Fruit fly (Drosophila melanogaster) whole organism, adult: ENCODE data around the gene CG6398.

Experiments used
- CG11617 ChIP-seq: fragments of 200-800 bp; sonication (Bioruptor generic); optimal IDR thresholded peaks from 2 replicates; lab custom pipeline; 2017; ENCODE audit warnings: mild to moderate bottlenecking, missing biosample characterization, missing genetic modification reagents, missing genetic modification characterization
- CG12768 ChIP-seq: fragments of 200-800 bp; sonication (Bioruptor generic); optimal IDR thresholded peaks from 2 replicates; lab custom pipeline; 2017; ENCODE audit warnings: missing biosample characterization, missing genetic modification characterization, mild to moderate bottlenecking, moderate library complexity, missing genetic modification reagents
- CG14711 ChIP-seq: fragments of 200-800 bp; sonication (Bioruptor generic); optimal IDR thresholded peaks from 2 replicates; lab custom pipeline; 2018; ENCODE audit warnings: missing biosample characterization, mild to moderate bottlenecking, missing genetic modification characterization, moderate library complexity
- CG1620 ChIP-seq: fragments of 200-800 bp; sonication (Bioruptor generic); optimal IDR thresholded peaks from 2 replicates; lab custom pipeline; 2016; ENCODE audit warnings: missing biosample characterization, missing genetic modification characterization
- CG33017 ChIP-seq: fragments of 200-800 bp; sonication (Bioruptor generic); optimal IDR thresholded peaks from 2 replicates; lab custom pipeline; 2018; ENCODE audit warnings: missing biosample characterization, mild to moderate bottlenecking, missing genetic modification characterization, moderate library complexity
- CG5204 ChIP-seq: fragments of 200-800 bp; sonication (Bioruptor generic); optimal IDR thresholded peaks from 2 replicates; lab custom pipeline; 2016; ENCODE audit warnings: missing biosample characterization, missing genetic modification characterization
- CG7045 ChIP-seq: fragments of 200-800 bp; sonication (Bioruptor generic); optimal IDR thresholded peaks from 2 replicates; lab custom pipeline; 2017; ENCODE audit warnings: missing biosample characterization, mild to moderate bottlenecking, missing genetic modification characterization
- CG7101 ChIP-seq: fragments of 200-800 bp; sonication (Bioruptor generic); optimal IDR thresholded peaks from 2 replicates; lab custom pipeline; 2018; ENCODE audit warnings: missing biosample characterization, mild to moderate bottlenecking, missing genetic modification characterization, moderate library complexity
- Clk ChIP-seq: fragments of 200-800 bp; sonication (Bioruptor generic); optimal IDR thresholded peaks from 2 replicates; lab custom pipeline; 2017; ENCODE audit warnings: missing biosample characterization, missing genetic modification characterization
- Crg-1 ChIP-seq: fragments of 200-800 bp; sonication (Bioruptor generic); optimal IDR thresholded peaks from 2 replicates; lab custom pipeline; 2016; ENCODE audit warnings: missing biosample characterization, missing genetic modification characterization
- Hr96 ChIP-seq: fragments of 200-800 bp; sonication (Bioruptor generic); optimal IDR thresholded peaks from 2 replicates; lab custom pipeline; 2016; ENCODE audit warnings: missing biosample characterization, missing genetic modification characterization
- Mnt ChIP-seq: fragments of 200-800 bp; sonication (Bioruptor generic); optimal IDR thresholded peaks from 2 replicates; lab custom pipeline; 2016; ENCODE audit warnings: missing biosample characterization, mild to moderate bottlenecking, missing genetic modification characterization
- bab1 ChIP-seq: fragments of 200-800 bp; sonication (Bioruptor generic); optimal IDR thresholded peaks from 3 replicates; lab custom pipeline; 2019; ENCODE audit warnings: missing biosample characterization, mild to moderate bottlenecking, missing genetic modification characterization, moderate library complexity
- cic ChIP-seq: fragments of 200-800 bp; sonication (Bioruptor generic); optimal IDR thresholded peaks from 2 replicates; lab custom pipeline; 2017; ENCODE audit warnings: missing biosample characterization, mild to moderate bottlenecking, missing genetic modification characterization, moderate library complexity
- cnc ChIP-seq, 2 experiments: fragments of >200 bp; optimal IDR thresholded peaks; 2 replicates each; lab custom pipeline; 2017
- kay ChIP-seq: fragments of 200-800 bp; sonication (Bioruptor generic); peaks from one replicate; lab custom pipeline; 2016; ENCODE audit warnings: missing biosample characterization, missing genetic modification characterization, borderline replicate concordance
- ovo ChIP-seq: fragments of 200-800 bp; sonication (Bioruptor generic); optimal IDR thresholded peaks from 2 replicates; lab custom pipeline; 2016; ENCODE audit warnings: missing biosample characterization, missing genetic modification characterization
- pad ChIP-seq: fragments of 200-800 bp; sonication (Bioruptor generic); optimal IDR thresholded peaks from 3 replicates; lab custom pipeline; 2017; ENCODE audit warnings: missing biosample characterization, missing genetic modification characterization, mild to moderate bottlenecking, moderate library complexity, missing genetic modification reagents
- tj ChIP-seq: fragments of 200-800 bp; sonication (Bioruptor generic); optimal IDR thresholded peaks from 3 replicates; lab custom pipeline; 2017; ENCODE audit warnings: missing biosample characterization, mild to moderate bottlenecking, missing genetic modification characterization, moderate library complexity
- toe ChIP-seq: fragments of 200-800 bp; sonication (Bioruptor generic); optimal IDR thresholded peaks from 2 replicates; lab custom pipeline; 2016; ENCODE audit warnings: missing biosample characterization, missing genetic modification characterization

Gene CG6398

DNA sequence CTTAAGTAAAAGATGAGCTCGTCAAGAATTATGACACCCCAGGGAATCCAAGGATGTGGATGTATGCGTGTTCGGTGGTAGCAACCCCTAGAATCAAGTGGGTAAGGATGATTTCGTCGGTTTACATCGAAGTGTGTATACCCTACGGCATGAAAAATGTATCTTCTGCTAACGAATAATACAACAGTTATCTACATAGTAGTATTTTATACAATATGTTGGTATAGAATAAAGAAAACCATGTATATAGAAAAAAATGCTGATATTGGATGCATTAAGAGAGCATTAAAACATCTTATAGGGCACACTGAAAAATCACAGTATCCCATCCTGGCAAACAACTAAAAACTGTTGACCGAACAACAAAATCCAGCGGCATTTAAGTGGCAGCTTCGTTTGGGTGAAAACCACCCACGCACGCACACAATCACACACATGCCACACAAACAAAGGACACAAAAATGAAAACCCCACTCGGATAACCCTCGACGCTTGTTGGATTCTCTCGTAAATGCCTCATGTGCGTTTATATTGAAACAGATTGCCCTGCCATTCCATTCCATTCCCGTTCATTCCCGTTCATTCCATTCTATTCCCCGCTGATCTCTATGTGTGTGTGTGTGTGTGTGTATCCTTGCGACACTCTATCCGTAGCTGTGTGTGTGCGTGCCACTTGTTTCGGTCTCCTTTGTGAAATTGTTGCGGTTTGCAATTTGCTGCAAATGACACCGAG is 31.4 kb upstream of the CG6398 start:
- TF ChIP-seq toe (GFP tag; lab: Kevin White, UChicago), result no peak
- TF ChIP-seq Mnt (GFP tag; lab: Kevin White, UChicago), result no peak
- no peak for TF ChIP-seq bab1 (GFP tag; lab: Kevin White, UChicago)
- TF ChIP-seq CG5204 (GFP tag; lab: Kevin White, UChicago), result no peak
- no peak for TF ChIP-seq Crg-1 (GFP tag; lab: Kevin White, UChicago)

dm6 chrX:17799803-17800151 is 30.9 kb upstream of the CG6398 start:
- TF ChIP-seq CG12768 (GFP tag; lab: Kevin White, UChicago) (no peak), CG11617 (GFP tag; lab: Kevin White, UChicago) (no peak), kay (GFP tag; lab: Kevin White, UChicago) (no peak), CG7101 (tag; lab: Kevin White, UChicago) (no peak), pad (no peak), cnc (optimal IDR thresholded peaks at IDR 0.05; lab: Kevin White, UChicago) (no peak), Hr96 (no peak), cic (GFP tag; lab: Kevin White, UChicago) (no peak), tj (GFP tag; lab: Kevin White, UChicago) (no peak), CG7045 (GFP tag; lab: Kevin White, UChicago) (no peak), ovo (no peak), CG5204 (GFP tag; lab: Kevin White, UChicago) (no peak), toe (GFP tag; lab: Kevin White, UChicago) (no peak), CG33017 (no peak), Clk (GFP tag; lab: Kevin White, UChicago) (no peak), Crg-1 (GFP tag; lab: Kevin White, UChicago) (no peak), Mnt (GFP tag; lab: Kevin White, UChicago) (no peak), CG1620 (GFP tag; lab: Kevin White, UChicago) (no peak), bab1 (GFP tag; lab: Kevin White, UChicago) (no peak)

- TF ChIP-seq Hr96, result no peak
- no peak for TF ChIP-seq CG7101 (tag; lab: Kevin White, UChicago)
- TF ChIP-seq CG7045 (GFP tag; lab: Kevin White, UChicago), result no peak
- TF ChIP-seq tj (GFP tag; lab: Kevin White, UChicago), result no peak
- TF ChIP-seq CG14711 (tag; lab: Kevin White, UChicago), result no peak
- no peak for TF ChIP-seq Mnt (GFP tag; lab: Kevin White, UChicago)
- TF ChIP-seq Crg-1 (GFP tag; lab: Kevin White, UChicago), result no peak
- TF ChIP-seq bab1 (GFP tag; lab: Kevin White, UChicago), result no peak
- TF ChIP-seq ovo, result no peak
- no peak for TF ChIP-seq CG11617 (GFP tag; lab: Kevin White, UChicago)
- no peak for TF ChIP-seq kay (GFP tag; lab: Kevin White, UChicago)
- TF ChIP-seq cnc (optimal IDR thresholded peaks at IDR 0.05; lab: Kevin White, UChicago), result no peak
- no peak for TF ChIP-seq pad
- TF ChIP-seq toe (GFP tag; lab: Kevin White, UChicago), result no peak
- TF ChIP-seq Clk (GFP tag; lab: Kevin White, UChicago), result no peak
- no peak for TF ChIP-seq CG33017
- TF ChIP-seq CG1620 (GFP tag; lab: Kevin White, UChicago), result no peak
- no peak for TF ChIP-seq CG5204 (GFP tag; lab: Kevin White, UChicago)
- TF ChIP-seq cic (GFP tag; lab: Kevin White, UChicago), result no peak
Measured at dm6 chrX:17802353-17803121, 28.1 kb upstream of the CG6398 start.

- no peak for TF ChIP-seq Crg-1 (GFP tag; lab: Kevin White, UChicago)
- TF ChIP-seq kay (GFP tag; lab: Kevin White, UChicago), result no peak
- TF ChIP-seq CG12768 (GFP tag; lab: Kevin White, UChicago), result no peak
- TF ChIP-seq bab1 (GFP tag; lab: Kevin White, UChicago), result no peak
- TF ChIP-seq cic (GFP tag; lab: Kevin White, UChicago), result no peak
- TF ChIP-seq CG33017, result no peak
- no peak for TF ChIP-seq pad
- TF ChIP-seq ovo, result no peak
- TF ChIP-seq CG11617 (GFP tag; lab: Kevin White, UChicago), result no peak
- no peak for TF ChIP-seq CG7045 (GFP tag; lab: Kevin White, UChicago)
- no peak for TF ChIP-seq Clk (GFP tag; lab: Kevin White, UChicago)
- no peak for TF ChIP-seq Mnt (GFP tag; lab: Kevin White, UChicago)
- TF ChIP-seq Hr96, result no peak
- TF ChIP-seq CG5204 (GFP tag; lab: Kevin White, UChicago), result no peak
- TF ChIP-seq toe (GFP tag; lab: Kevin White, UChicago), result no peak
- no peak for TF ChIP-seq CG1620 (GFP tag; lab: Kevin White, UChicago)
Measured at dm6 chrX:17804048-17804447, 26.6 kb upstream of the CG6398 start.

DNA sequence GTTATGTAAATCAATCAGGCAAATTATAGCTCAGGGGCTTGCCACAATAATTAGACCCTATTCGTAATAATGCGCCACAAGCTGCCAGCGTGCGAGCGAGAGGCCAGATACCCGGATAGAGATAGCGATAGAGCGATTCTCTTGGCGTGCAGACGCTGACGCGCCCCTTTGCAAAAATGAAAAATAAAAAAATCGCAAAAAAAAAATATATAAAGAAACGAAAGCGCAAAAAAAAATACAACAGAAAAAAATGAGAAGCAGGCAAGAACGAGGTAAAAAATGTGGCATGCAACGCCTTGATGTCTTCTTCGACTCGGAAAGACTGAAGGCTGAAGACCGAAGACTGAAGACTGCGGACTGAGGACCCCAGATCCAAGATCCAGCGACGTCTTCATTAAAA is 24.3 kb upstream of the CG6398 start:
- TF ChIP-seq Crg-1 (GFP tag; lab: Kevin White, UChicago), result no peak
- TF ChIP-seq CG1620 (GFP tag; lab: Kevin White, UChicago), result no peak

DNA sequence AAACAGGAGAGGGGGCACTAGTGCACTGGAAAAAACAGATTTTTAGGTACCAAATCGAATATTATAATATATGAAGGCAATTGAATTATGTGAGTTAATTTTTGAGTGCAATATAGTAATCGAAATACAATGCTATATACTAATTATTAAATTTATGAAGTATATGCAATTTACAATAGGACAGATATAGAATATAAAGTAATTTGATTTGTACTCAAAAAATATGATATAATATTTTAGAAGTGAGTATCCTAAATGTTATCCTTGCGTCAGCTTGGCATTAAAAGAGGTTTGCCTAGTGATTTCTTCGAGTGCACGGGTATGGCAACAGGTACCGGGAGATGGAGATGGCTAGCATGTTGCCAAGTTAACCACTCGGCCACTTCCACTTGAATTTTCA is 23.7 kb upstream of the CG6398 start:
- TF ChIP-seq CG7045 (GFP tag; lab: Kevin White, UChicago), result no peak
- TF ChIP-seq Crg-1 (GFP tag; lab: Kevin White, UChicago), result no peak
- no peak for TF ChIP-seq cic (GFP tag; lab: Kevin White, UChicago)
- no peak for TF ChIP-seq CG5204 (GFP tag; lab: Kevin White, UChicago)
- TF ChIP-seq cnc (optimal IDR thresholded peaks at IDR 0.05; lab: Kevin White, UChicago), result no peak
- no peak for TF ChIP-seq CG33017
- TF ChIP-seq kay (GFP tag; lab: Kevin White, UChicago), result no peak
- no peak for TF ChIP-seq bab1 (GFP tag; lab: Kevin White, UChicago)
- no peak for TF ChIP-seq Hr96
- TF ChIP-seq Mnt (GFP tag; lab: Kevin White, UChicago), result no peak
- no peak for TF ChIP-seq pad
- no peak for TF ChIP-seq tj (GFP tag; lab: Kevin White, UChicago)
- no peak for TF ChIP-seq CG11617 (GFP tag; lab: Kevin White, UChicago)
- no peak for TF ChIP-seq ovo
- no peak for TF ChIP-seq CG14711 (tag; lab: Kevin White, UChicago)
- no peak for TF ChIP-seq CG12768 (GFP tag; lab: Kevin White, UChicago)
- TF ChIP-seq toe (GFP tag; lab: Kevin White, UChicago), result no peak
